Fruit fly (Drosophila melanogaster): ENCODE data around the gene Pcyt2.

The Pcyt2 gene

DNA sequence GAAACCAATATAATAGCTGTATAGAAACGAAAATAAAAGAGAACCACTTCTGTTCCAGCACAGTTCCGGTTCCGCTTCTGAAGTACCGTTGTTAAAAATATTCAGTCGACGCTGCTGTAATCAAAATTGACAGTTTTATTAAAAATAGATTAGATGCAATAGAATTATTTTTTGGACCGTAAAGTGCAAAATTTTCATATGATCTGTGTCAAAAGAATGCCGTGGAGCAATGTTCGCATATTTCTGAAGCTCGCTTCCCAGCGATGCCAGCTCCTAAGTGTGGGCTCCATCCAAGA, 49.5 kb downstream of the Pcyt2 start, which contains the start of the genes CG18170 and CG33791:
CG18170 (plus strand) TSS at position 122 of the 296 bp plus-strand sequence.
CG33791 (plus strand) TSS at position 122 of the 296 bp plus-strand sequence.
- no peak for TF ChIP-seq CG4820 (GFP tag; optimal IDR thresholded peaks at IDR 0.05)
- TF ChIP-seq Ets97D (GFP tag; optimal IDR thresholded peaks at IDR 0.05) = peak; percentile 52
- TF ChIP-seq pum (GFP tag; optimal IDR thresholded peaks at IDR 0.05) = no peak
- peak; percentile 19 for TF ChIP-seq CG9727 (GFP tag; optimal IDR thresholded peaks at IDR 0.05)
- no peak for TF ChIP-seq fru (optimal IDR thresholded peaks at IDR 0.05)
- 0 out of 2 replicates have a peak, but pooled peaks have one; percentile 9 for TF ChIP-seq CG31441 (GFP tag; IDR thresholded peaks at IDR 0.05)
- TF ChIP-seq HmgD (GFP tag; optimal IDR thresholded peaks at IDR 0.05) = no peak
- no peak for TF ChIP-seq Fer2 (tag; optimal IDR thresholded peaks at IDR 0.05)
- peak; percentile 39 for TF ChIP-seq CG9797 (GFP tag; optimal IDR thresholded peaks at IDR 0.05)
- peak; percentile 17 for TF ChIP-seq CG15601 (tag; optimal IDR thresholded peaks at IDR 0.05)
- TF ChIP-seq CG2199 (GFP tag; IDR thresholded peaks at IDR 0.05) = no peak
- TF ChIP-seq sim (GFP tag; IDR thresholded peaks at IDR 0.05) = no peak
- TF ChIP-seq MBD-R2 (GFP tag; IDR thresholded peaks at IDR 0.05) = 0 out of 2 replicates have a peak, but pooled peaks have one; percentile 1
- TF ChIP-seq CG10267 (tag; optimal IDR thresholded peaks at IDR 0.05) = peak; percentile 54
- no peak for TF ChIP-seq dati (GFP tag; IDR thresholded peaks at IDR 0.05)
- 0 out of 3 replicates have a peak, but pooled peaks have one; percentile 0 for TF ChIP-seq row (GFP tag; IDR thresholded peaks at IDR 0.05)
- TF ChIP-seq CG14014 (GFP tag; IDR thresholded peaks at IDR 0.05) = no peak
- TF ChIP-seq CrebB (tag; optimal IDR thresholded peaks at IDR 0.05) = no peak
- TF ChIP-seq Nf-YA (GFP tag; IDR thresholded peaks at IDR 0.05) = no peak
- TF ChIP-seq CG13775 (GFP tag; optimal IDR thresholded peaks at IDR 0.05) = peak; percentile 11
- no peak for TF ChIP-seq Hr3 (GFP tag; optimal IDR thresholded peaks at IDR 0.05)
- TF ChIP-seq sd (tag; optimal IDR thresholded peaks at IDR 0.05) = no peak
- TF ChIP-seq CG31388 (GFP tag; optimal IDR thresholded peaks at IDR 0.05) = no peak
- TF ChIP-seq sc (optimal IDR thresholded peaks at IDR 0.05) = no peak
- peak; percentile 1 for TF ChIP-seq sc (GFP tag; optimal IDR thresholded peaks at IDR 0.05)
- no peak for TF ChIP-seq br (optimal IDR thresholded peaks at IDR 0.05)
- TF ChIP-seq wek (GFP tag; optimal IDR thresholded peaks at IDR 0.05) = no peak
- peak; percentile 98 for TF ChIP-seq CG15514 (GFP tag; optimal IDR thresholded peaks at IDR 0.05)
- TF ChIP-seq Scr (GFP tag; IDR thresholded peaks at IDR 0.05; ENCODE audit: partially characterized antibody) = 0 out of 2 replicates have a peak, but pooled peaks have one; percentile 3
- TF ChIP-seq Lhr (GFP tag; optimal IDR thresholded peaks at IDR 0.05) = no peak
- TF ChIP-seq tin (GFP tag; optimal IDR thresholded peaks at IDR 0.05) = no peak
- no peak for TF ChIP-seq CG1792 (GFP tag; optimal IDR thresholded peaks at IDR 0.05)
- peak; percentile 8 for TF ChIP-seq hkb (optimal IDR thresholded peaks at IDR 0.05)
- no peak for TF ChIP-seq hkb (GFP tag; IDR thresholded peaks at IDR 0.05)
- no peak for TF ChIP-seq B-H1 (GFP tag; IDR thresholded peaks at IDR 0.05)
- TF ChIP-seq CTCF (GFP tag; optimal IDR thresholded peaks at IDR 0.05) = no peak
- no peak for TF ChIP-seq Sox102F (GFP tag; optimal IDR thresholded peaks at IDR 0.05)
- no peak for TF ChIP-seq cwo (GFP tag; optimal IDR thresholded peaks at IDR 0.05)

All from whole organism, embryonic.